Fruit fly (Drosophila melanogaster) whole organism, embryonic: Measurements from ENCODE around the gene vers.

Source experiments
- Antp ChIP-seq: fragments of 200-800 bp; sonication (Bioruptor generic); optimal IDR thresholded peaks from 3 replicates; lab custom pipeline; 2016; ENCODE audit warnings: missing biosample characterization, missing genetic modification characterization
- Atf-2 ChIP-seq: fragments of 200-800 bp; sonication (Bioruptor generic); optimal IDR thresholded peaks from 2 replicates; lab custom pipeline; 2016; ENCODE audit warnings: missing biosample characterization, missing genetic modification characterization
- CG10462 ChIP-seq: fragments of 200-800 bp; sonication (Bioruptor generic); optimal IDR thresholded peaks from 2 replicates; lab custom pipeline; 2016; ENCODE audit warnings: missing biosample characterization, missing genetic modification characterization
- CG10565 ChIP-seq: fragments of 200-800 bp; sonication (Bioruptor generic); optimal IDR thresholded peaks from 3 replicates; lab custom pipeline; 2016; ENCODE audit warnings: missing biosample characterization, mild to moderate bottlenecking, missing genetic modification characterization
- CG10654 ChIP-seq: fragments of 200-800 bp; sonication (Bioruptor generic); optimal IDR thresholded peaks from 2 replicates; lab custom pipeline; 2016; ENCODE audit warnings: missing biosample characterization, missing genetic modification characterization
- CG11723 ChIP-seq: fragments of 200-800 bp; sonication (Bioruptor generic); optimal IDR thresholded peaks from 2 replicates; lab custom pipeline; 2017; ENCODE audit warnings: missing biosample characterization, mild to moderate bottlenecking, missing genetic modification characterization
- CG12769 ChIP-seq: fragments of 200-800 bp; sonication (Bioruptor generic); optimal IDR thresholded peaks from 2 replicates; lab custom pipeline; 2019; ENCODE audit warnings: missing biosample characterization, mild to moderate bottlenecking, missing genetic modification characterization, moderate library complexity
- CG15269 ChIP-seq: fragments of 200-800 bp; sonication (Bioruptor generic); optimal IDR thresholded peaks from 2 replicates; lab custom pipeline; 2018; ENCODE audit warnings: missing biosample characterization, mild to moderate bottlenecking, missing genetic modification characterization, moderate library complexity
- CG15696 ChIP-seq: fragments of 200-800 bp; sonication (Bioruptor generic); optimal IDR thresholded peaks from 2 replicates; lab custom pipeline; 2019; ENCODE audit warnings: missing biosample characterization, mild to moderate bottlenecking, missing genetic modification characterization, moderate library complexity
- CG18476 ChIP-seq: fragments of 200-800 bp; sonication (Bioruptor generic); optimal IDR thresholded peaks from 2 replicates; lab custom pipeline; 2016; ENCODE audit warnings: missing biosample characterization, mild to moderate bottlenecking, missing genetic modification characterization
- CG5180 ChIP-seq: fragments of 200-800 bp; sonication (Bioruptor generic); optimal IDR thresholded peaks from 3 replicates; lab custom pipeline; 2017; ENCODE audit warnings: missing biosample characterization, missing genetic modification characterization, mild to moderate bottlenecking, moderate library complexity, missing genetic modification reagents
- CG7987 ChIP-seq: fragments of 200-800 bp; sonication (Bioruptor generic); optimal IDR thresholded peaks from 2 replicates; lab custom pipeline; 2018; ENCODE audit warnings: missing biosample characterization, mild to moderate bottlenecking, missing genetic modification characterization, moderate library complexity
- CG8924 ChIP-seq: fragments of 200-800 bp; optimal IDR thresholded peaks from 3 replicates; lab custom pipeline; 2019; ENCODE audit warnings: missing biosample characterization, mild to moderate bottlenecking, missing genetic modification characterization, moderate library complexity
- CG9437 ChIP-seq: fragments of 200-800 bp; sonication (Bioruptor generic); optimal IDR thresholded peaks from 2 replicates; lab custom pipeline; 2018; ENCODE audit warnings: missing biosample characterization, mild to moderate bottlenecking, missing genetic modification characterization
- CG9727 ChIP-seq: fragments of 200-800 bp; sonication (Bioruptor generic); optimal IDR thresholded peaks from 3 replicates; lab custom pipeline; 2017; ENCODE audit warnings: missing biosample characterization, mild to moderate bottlenecking, missing genetic modification characterization
- CTCF ChIP-seq: fragments of 200-800 bp; sonication (Bioruptor generic); optimal IDR thresholded peaks from 2 replicates; lab custom pipeline; 2017; ENCODE audit warnings: missing biosample characterization, mild to moderate bottlenecking, missing genetic modification characterization, moderate library complexity
- Fer2 ChIP-seq: fragments of 200-800 bp; sonication (Bioruptor generic); optimal IDR thresholded peaks from 2 replicates; lab custom pipeline; 2018; ENCODE audit warnings: missing biosample characterization, mild to moderate bottlenecking, missing genetic modification characterization, moderate library complexity
- H2.0 ChIP-seq: fragments of 200-800 bp; sonication (Bioruptor generic); IDR thresholded peaks from 2 replicates; pipeline ENCODE4 v1.3.6; 2022; ENCODE audit warnings: missing biosample characterization, missing genetic modification characterization
- Hey ChIP-seq: fragments of 200-800 bp; sonication (Bioruptor generic); optimal IDR thresholded peaks from 3 replicates; lab custom pipeline; 2018; ENCODE audit warnings: missing biosample characterization, mild to moderate bottlenecking, missing genetic modification characterization
- Hmx ChIP-seq: fragments of 200-800 bp; sonication (Bioruptor generic); optimal IDR thresholded peaks from 2 replicates; lab custom pipeline; 2016; ENCODE audit warnings: missing biosample characterization, missing genetic modification characterization
- Med ChIP-seq: fragments of 200-800 bp; sonication (Bioruptor generic); peaks from one replicate; lab custom pipeline; 2016; ENCODE audit warnings: missing biosample characterization, missing genetic modification characterization, mild to moderate bottlenecking, inconsistent platforms, moderate library complexity
- Myb ChIP-seq: fragments of 200-800 bp; sonication (Bioruptor generic); optimal IDR thresholded peaks from 2 replicates; lab custom pipeline; 2016; ENCODE audit warnings: missing biosample characterization, missing genetic modification characterization
- Opbp ChIP-seq: fragments of 200-800 bp; sonication (Bioruptor generic); IDR thresholded peaks from 3 replicates; pipeline ENCODE4 v1.3.6; 2022; ENCODE audit warnings: missing biosample characterization, missing genetic modification characterization; ENCODE audit not compliant: partially characterized antibody
- Ravus ChIP-seq: fragments of 200-800 bp; sonication (Bioruptor generic); IDR thresholded peaks from 2 replicates; pipeline ENCODE4 v1.3.6; 2022; ENCODE audit warnings: missing biosample characterization, missing genetic modification characterization
- Rfx ChIP-seq: fragments of 200-800 bp; sonication (Bioruptor generic); IDR thresholded peaks from 2 replicates; pipeline ENCODE4 v1.3.6; 2022; ENCODE audit warnings: missing biosample characterization, missing genetic modification characterization
- aop ChIP-seq: fragments of 200-800 bp; sonication (Bioruptor generic); IDR thresholded peaks from 2 replicates; pipeline ENCODE4 v1.3.6; 2022; ENCODE audit warnings: missing biosample characterization, missing genetic modification characterization
- caup ChIP-seq: fragments of 200-800 bp; sonication (Bioruptor generic); optimal IDR thresholded peaks from 3 replicates; lab custom pipeline; 2017; ENCODE audit warnings: missing biosample characterization, mild to moderate bottlenecking, missing genetic modification characterization, moderate library complexity; ENCODE audit not compliant: severe bottlenecking
- disco-r ChIP-seq: fragments of 200-800 bp; sonication (Bioruptor generic); optimal IDR thresholded peaks from 2 replicates; lab custom pipeline; 2016; ENCODE audit warnings: missing biosample characterization, missing genetic modification characterization
- dmrt11E ChIP-seq: fragments of 200-800 bp; sonication (Bioruptor generic); optimal IDR thresholded peaks from 3 replicates; lab custom pipeline; 2018; ENCODE audit warnings: missing biosample characterization, mild to moderate bottlenecking, missing genetic modification characterization, moderate library complexity
- ems ChIP-seq: fragments of 200-800 bp; sonication (Bioruptor generic); optimal IDR thresholded peaks from 3 replicates; lab custom pipeline; 2016; ENCODE audit warnings: missing biosample characterization, missing genetic modification characterization
- fd102C ChIP-seq: fragments of 200-800 bp; sonication (Bioruptor generic); optimal IDR thresholded peaks from 2 replicates; lab custom pipeline; 2018; ENCODE audit warnings: missing biosample characterization, mild to moderate bottlenecking, missing genetic modification characterization, moderate library complexity
- fru ChIP-seq: fragments of >200 bp; optimal IDR thresholded peaks from 2 replicates; lab custom pipeline; 2017
- gcm ChIP-seq: fragments of 200-800 bp; sonication (Bioruptor generic); optimal IDR thresholded peaks from 2 replicates; lab custom pipeline; 2019; ENCODE audit warnings: missing biosample characterization, mild to moderate bottlenecking, missing genetic modification characterization, moderate library complexity
- gem ChIP-seq: fragments of 200-800 bp; sonication (Bioruptor generic); optimal IDR thresholded peaks from 2 replicates; lab custom pipeline; 2019; ENCODE audit warnings: missing biosample characterization, mild to moderate bottlenecking, missing genetic modification characterization, moderate library complexity
- hkb ChIP-seq, 2 experiments: fragments of 200-800 bp in 1 of 2; fragments of >200 bp in 1 of 2; sonication (Bioruptor generic) in 1 of 2; IDR thresholded peaks in 1 of 2; optimal IDR thresholded peaks in 1 of 2; 2 replicates each; pipeline versions ENCODE4 v1.3.6 to Lab custom; 2017 to 2022; ENCODE audit warnings: missing biosample characterization in 1 of 2, missing genetic modification characterization in 1 of 2
- jigr1 ChIP-seq: fragments of 200-800 bp; sonication (Bioruptor generic); IDR thresholded peaks from 3 replicates; pipeline ENCODE4 v1.3.6; 2022; ENCODE audit warnings: missing biosample characterization, missing genetic modification characterization
- knrl ChIP-seq: fragments of 200-800 bp; sonication (Bioruptor generic); IDR thresholded peaks from 3 replicates; pipeline ENCODE4 v1.3.6; 2022; ENCODE audit warnings: missing biosample characterization, missing genetic modification characterization; ENCODE audit not compliant: partially characterized antibody
- lbe ChIP-seq: fragments of 200-800 bp; sonication (Bioruptor generic); optimal IDR thresholded peaks from 2 replicates; lab custom pipeline; 2016; ENCODE audit warnings: missing biosample characterization, mild to moderate bottlenecking, missing genetic modification characterization
- lmd ChIP-seq: fragments of 200-800 bp; sonication (Bioruptor generic); IDR thresholded peaks from 2 replicates; pipeline ENCODE4 v1.3.6; 2022; ENCODE audit warnings: missing biosample characterization, missing genetic modification characterization
- mirr ChIP-seq: fragments of 200-800 bp; sonication (Bioruptor generic); optimal IDR thresholded peaks from 3 replicates; lab custom pipeline; 2018; ENCODE audit warnings: missing biosample characterization, mild to moderate bottlenecking, missing genetic modification characterization
- nau ChIP-seq: fragments of 200-800 bp; sonication (Bioruptor generic); optimal IDR thresholded peaks from 3 replicates; lab custom pipeline; 2017; ENCODE audit warnings: missing biosample characterization, mild to moderate bottlenecking, missing genetic modification characterization, missing genetic modification reagents
- nerfin-1 ChIP-seq: fragments of 200-800 bp; sonication (Bioruptor generic); optimal IDR thresholded peaks from 3 replicates; lab custom pipeline; 2019; ENCODE audit warnings: missing biosample characterization, mild to moderate bottlenecking, missing genetic modification characterization, moderate library complexity
- nerfin-2 ChIP-seq: fragments of 200-800 bp; sonication (Bioruptor generic); IDR thresholded peaks from 2 replicates; pipeline ENCODE4 v1.3.6; 2022; ENCODE audit warnings: missing biosample characterization, missing genetic modification characterization; ENCODE audit not compliant: partially characterized antibody
- nom ChIP-seq: fragments of 200-800 bp; sonication (Bioruptor generic); optimal IDR thresholded peaks from 2 replicates; lab custom pipeline; 2017; ENCODE audit warnings: missing biosample characterization, missing genetic modification characterization, mild to moderate bottlenecking, moderate library complexity, missing genetic modification reagents
- sima ChIP-seq: fragments of 200-800 bp; sonication (Bioruptor generic); optimal IDR thresholded peaks from 2 replicates; lab custom pipeline; 2016; ENCODE audit warnings: missing biosample characterization, missing genetic modification characterization
- sisA ChIP-seq: fragments of 200-800 bp; sonication (Bioruptor generic); IDR thresholded peaks from 2 replicates; pipeline ENCODE4 v1.3.6; 2022; ENCODE audit warnings: missing biosample characterization, missing genetic modification characterization
- unpg ChIP-seq: fragments of 200-800 bp; sonication (Bioruptor generic); optimal IDR thresholded peaks from 3 replicates; lab custom pipeline; 2018; ENCODE audit warnings: missing biosample characterization, mild to moderate bottlenecking, missing genetic modification characterization, moderate library complexity
- zfh2 ChIP-seq: fragments of 200-800 bp; sonication (Bioruptor generic); optimal IDR thresholded peaks from 2 replicates; lab custom pipeline; 2016; ENCODE audit warnings: missing biosample characterization, missing genetic modification characterization

vers gene

DNA sequence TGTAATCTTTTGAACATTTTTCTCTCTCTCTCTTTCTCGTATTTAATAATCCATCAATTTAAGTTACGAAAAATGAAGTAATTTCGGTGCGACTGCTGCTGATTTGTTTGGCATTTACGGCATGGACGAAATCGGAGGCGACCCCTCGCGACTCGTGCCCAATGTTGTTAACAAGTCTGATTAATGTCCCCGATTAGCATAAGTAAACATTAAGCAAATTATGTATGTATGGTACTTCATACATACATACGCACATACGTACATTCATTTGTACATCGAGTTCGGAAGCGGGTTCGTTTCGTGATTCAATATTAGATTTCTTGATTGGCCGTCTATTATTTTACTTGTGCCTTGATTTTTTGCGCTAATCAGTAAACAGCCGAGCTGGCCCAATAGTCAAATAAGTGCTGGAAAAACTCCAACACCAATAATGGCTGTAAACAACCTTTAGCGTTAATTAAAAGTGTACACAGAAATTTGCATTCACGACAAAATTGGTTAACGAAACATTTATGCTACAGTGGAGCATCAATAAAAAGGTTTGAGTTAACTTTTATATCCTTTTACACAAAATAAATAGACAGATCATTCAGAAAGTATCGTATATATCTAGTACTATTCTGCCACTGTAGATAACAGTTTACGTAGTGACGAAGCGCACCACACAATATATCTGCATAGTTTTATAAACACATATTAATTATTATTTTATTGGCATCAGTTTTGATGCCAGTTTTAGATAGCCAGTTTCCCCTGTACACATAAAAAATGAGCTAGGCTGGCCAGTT, 24.8 kb upstream of the vers start (continued):
- TF ChIP-seq jigr1 (GFP tag; lab: Robert Waterston, UW) (0 out of 3 replicates have a peak, but pooled peaks have one; percentile 36), zfh2 (peak; percentile 37), dmrt11E (no peak), CG7987 (GFP tag; lab: Kevin White, UChicago) (peak; percentile 49), Med (GFP tag; lab: Kevin White, UChicago) (peak; percentile 80), nom (no peak), fd102C (GFP tag; lab: Kevin White, UChicago) (no peak), Antp (GFP tag; lab: Kevin White, UChicago) (peak; percentile 22), gem (peak; percentile 73), lmd (GFP tag; lab: Robert Waterston, UW) (peak; percentile 78), sima (GFP tag; lab: Kevin White, UChicago) (no peak), hkb (optimal IDR thresholded peaks at IDR 0.05; lab: Kevin White, UChicago) (no peak), hkb (GFP tag; IDR thresholded peaks at IDR 0.05; lab: Robert Waterston, UW) (peak; percentile 70), CG15696 (peak; percentile 10), CG11723 (GFP tag; lab: Kevin White, UChicago) (peak; percentile 20), lbe (GFP tag; lab: Kevin White, UChicago) (no peak), H2.0 (GFP tag; lab: Robert Waterston, UW) (peak; percentile 44; the same call in 1 of the 2 replicates), nerfin-1 (tag; lab: Kevin White, UChicago) (peak; percentile 28), Myb (no peak), sisA (GFP tag; lab: Robert Waterston, UW) (peak; percentile 67; the same call in 1 of the 2 replicates), fru (no peak), CG10462 (GFP tag; lab: Kevin White, UChicago) (no peak), CG10565 (GFP tag; lab: Kevin White, UChicago) (no peak), CG12769 (tag; lab: Kevin White, UChicago) (peak; percentile 68), caup (GFP tag; lab: Kevin White, UChicago) (peak; percentile 31), CG10654 (GFP tag; lab: Kevin White, UChicago) (peak; percentile 35), CG15269 (peak; percentile 86), CG9727 (GFP tag; lab: Kevin White, UChicago) (peak; percentile 57), unpg (GFP tag; lab: Kevin White, UChicago) (peak; percentile 56), mirr (peak; percentile 74), Opbp (no peak), CG8924 (peak; percentile 57), nerfin-2 (GFP tag; lab: Robert Waterston, UW) (no peak), CTCF (peak; percentile 22), gcm (GFP tag; lab: Kevin White, UChicago) (no peak), aop (GFP tag; lab: Robert Waterston, UW) (peak; percentile 38; the same call in 1 of the 2 replicates), disco-r (GFP tag; lab: Kevin White, UChicago) (no peak), Atf-2 (GFP tag; lab: Kevin White, UChicago) (no peak), CG5180 (GFP tag; lab: Kevin White, UChicago) (peak; percentile 59), Rfx (GFP tag; lab: Robert Waterston, UW) (peak; percentile 83), knrl (GFP tag; lab: Robert Waterston, UW) (no peak), CG18476 (GFP tag; lab: Kevin White, UChicago) (no peak), ems (peak; percentile 51), Hmx (GFP tag; lab: Kevin White, UChicago) (no peak), Hey (tag; lab: Kevin White, UChicago) (peak; percentile 45), Fer2 (tag; lab: Kevin White, UChicago) (no peak), Ravus (GFP tag; lab: Robert Waterston, UW) (peak; percentile 38), nau (peak; percentile 64), CG9437 (GFP tag; lab: Kevin White, UChicago) (peak; percentile 37)
